Worm (Caenorhabditis elegans) whole organism, L4/young adult: ENCODE measurements around the gene cnd-1.

Source experiments
- W03F9.2 ChIP-seq: fragments of 150-350 bp; optimal IDR thresholded peaks from 2 replicates; lab custom pipeline; 2014; ENCODE audit warnings: missing biosample characterization, missing genetic modification characterization
- dao-5 ChIP-seq: sonication (generic microtip); optimal IDR thresholded peaks from 2 replicates; lab custom pipeline; 2016; ENCODE audit warnings: missing genotype, missing genetic modification characterization, moderate library complexity, missing compliant biosample characterization
- him-1 ChIP-seq: sonication (generic microtip); optimal IDR thresholded peaks from 2 replicates; lab custom pipeline; 2016; ENCODE audit warnings: missing genotype, missing genetic modification reagents, missing genetic modification characterization, missing compliant biosample characterization

DNA sequence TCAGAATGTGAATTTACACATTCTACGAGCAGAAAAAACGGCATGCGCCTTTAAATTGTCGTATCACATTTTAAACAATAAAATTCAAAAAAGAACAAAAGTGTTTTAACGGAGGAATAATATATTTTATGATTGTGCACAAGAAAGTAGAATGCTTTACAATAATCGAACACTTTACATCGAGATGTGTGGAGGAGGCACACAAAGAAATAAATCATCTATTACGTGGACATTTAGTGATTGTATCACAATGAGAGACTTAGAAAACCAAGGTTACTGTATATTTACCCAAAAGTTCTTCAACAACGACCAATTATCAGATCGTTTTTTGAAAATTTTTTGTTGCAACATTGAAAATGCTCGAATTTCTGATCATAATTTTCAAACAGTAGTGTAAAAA is 34.2 kb downstream of the cnd-1 start:
- TF ChIP-seq him-1 (tag; lab: Kevin White, UChicago) (no peak), W03F9.2 (no peak), dao-5 (tag; lab: Kevin White, UChicago) (no peak)
